Worm (Caenorhabditis elegans) whole organism, young adult: ENCODE measurements around the gene B0507.1.

Source experiments
- nfya-1 ChIP-seq: sonication (generic microtip); optimal IDR thresholded peaks from 2 replicates; lab custom pipeline; 2017; ENCODE audit warnings: antibody characterized with exemption, missing compliant biosample characterization, missing genetic modification characterization, borderline replicate concordance; ENCODE audit not compliant: insufficient read depth
- pha-4 ChIP-seq: fragments of 150-350 bp; sonication (generic microtip); optimal IDR thresholded peaks from 2 replicates; lab custom pipeline; 2014; ENCODE audit warnings: missing biosample characterization, missing genetic modification reagents, missing genetic modification characterization
- snpc-4 ChIP-seq, 5 experiments: fragments of 150-350 bp in 1 of 5; sonication (generic microtip) in 4 of 5; optimal IDR thresholded peaks; 2 replicates each; lab custom pipeline; 2014 to 2018; ENCODE audit warnings: missing genetic modification characterization in 5 of 5, missing biosample characterization in 3 of 5, antibody characterized with exemption in 2 of 5, mild to moderate bottlenecking in 2 of 5, missing compliant biosample characterization in 2 of 5, missing genotype in 2 of 5, moderate library complexity in 2 of 5, missing genetic modification reagents in 1 of 5
- unc-62 ChIP-seq: fragments of 150-350 bp; optimal IDR thresholded peaks from 2 replicates; lab custom pipeline; 2014; ENCODE audit warnings: missing biosample characterization, missing genetic modification reagents, missing genetic modification characterization

- TF ChIP-seq nfya-1 (tag; lab: Kevin White, UChicago) (no peak), unc-62 (no peak), pha-4 (tag; lab: Kevin White, UChicago) (no peak), snpc-4 (GFP tag; optimal IDR thresholded peaks at IDR 0.05; lab: Kevin White, UChicago) (no peak), snpc-4 (tag; optimal IDR thresholded peaks at IDR 0.05; lab: Kevin White, UChicago) (no peak)
Measured at ce11 chrV:8753395-8753794, 23.0 kb upstream of the B0507.1 start, which contains the start of gene B0507.5.
